Fruit fly (Drosophila melanogaster) whole organism, prepupa: ENCODE measurements around the gene Rab1.

Source experiments
- Blimp-1 ChIP-seq: fragments of 200-800 bp; sonication (Bioruptor generic); optimal IDR thresholded peaks from 3 replicates; lab custom pipeline; 2017; ENCODE audit warnings: missing biosample characterization, missing genetic modification characterization, mild to moderate bottlenecking, moderate library complexity, missing genetic modification reagents
- CG10631 ChIP-seq: fragments of 200-800 bp; sonication (Bioruptor generic); optimal IDR thresholded peaks from 2 replicates; lab custom pipeline; 2016; ENCODE audit warnings: missing biosample characterization, missing genetic modification characterization
- CG11294 ChIP-seq: fragments of 200-800 bp; sonication (Bioruptor generic); IDR thresholded peaks from 2 replicates; pipeline ENCODE4 v1.3.6; 2022; ENCODE audit warnings: missing biosample characterization, missing genetic modification characterization
- CG1621 ChIP-seq: fragments of 200-800 bp; sonication (Bioruptor generic); optimal IDR thresholded peaks from 3 replicates; lab custom pipeline; 2018; ENCODE audit warnings: missing biosample characterization, mild to moderate bottlenecking, missing genetic modification characterization
- CG3032 ChIP-seq: fragments of 200-800 bp; optimal IDR thresholded peaks from 2 replicates; lab custom pipeline; 2019; ENCODE audit warnings: missing biosample characterization, mild to moderate bottlenecking, missing genetic modification characterization, moderate library complexity
- CG31627 ChIP-seq: fragments of 200-800 bp; sonication (Bioruptor generic); optimal IDR thresholded peaks from 3 replicates; lab custom pipeline; 2016; ENCODE audit warnings: missing biosample characterization, missing genetic modification characterization
- CG32006 ChIP-seq: fragments of 200-800 bp; sonication (Bioruptor generic); optimal IDR thresholded peaks from 3 replicates; lab custom pipeline; 2017; ENCODE audit warnings: missing biosample characterization, mild to moderate bottlenecking, missing genetic modification characterization
- CG34406 ChIP-seq: fragments of 200-800 bp; sonication (Bioruptor generic); optimal IDR thresholded peaks from 3 replicates; lab custom pipeline; 2016; ENCODE audit warnings: missing biosample characterization, missing genetic modification characterization
- CG3919 ChIP-seq: fragments of 200-800 bp; sonication (Bioruptor generic); optimal IDR thresholded peaks from 3 replicates; lab custom pipeline; 2016; ENCODE audit warnings: missing biosample characterization, missing genetic modification characterization
- CG6276 ChIP-seq: fragments of 200-800 bp; sonication (Bioruptor generic); optimal IDR thresholded peaks from 2 replicates; lab custom pipeline; 2017; ENCODE audit warnings: missing biosample characterization, mild to moderate bottlenecking, missing genetic modification characterization
- CG6792 ChIP-seq: fragments of 200-800 bp; sonication (Bioruptor generic); optimal IDR thresholded peaks from 3 replicates; lab custom pipeline; 2016; ENCODE audit warnings: missing biosample characterization, missing genetic modification characterization
- CG6808 ChIP-seq: fragments of 200-800 bp; sonication (Bioruptor generic); optimal IDR thresholded peaks from 3 replicates; lab custom pipeline; 2017; ENCODE audit warnings: missing biosample characterization, missing genetic modification characterization, mild to moderate bottlenecking, moderate library complexity, missing genetic modification reagents
- CG6854 ChIP-seq: fragments of 200-800 bp; sonication (Bioruptor generic); optimal IDR thresholded peaks from 2 replicates; lab custom pipeline; 2017; ENCODE audit warnings: missing biosample characterization, mild to moderate bottlenecking, missing genetic modification characterization
- CG7368 ChIP-seq: fragments of 200-800 bp; sonication (Bioruptor generic); optimal IDR thresholded peaks from 3 replicates; lab custom pipeline; 2016; ENCODE audit warnings: missing biosample characterization, missing genetic modification characterization
- CG8319 ChIP-seq: fragments of 200-800 bp; sonication (Bioruptor generic); optimal IDR thresholded peaks from 3 replicates; lab custom pipeline; 2016; ENCODE audit warnings: missing biosample characterization, missing genetic modification characterization
- CG9139 ChIP-seq: fragments of 200-800 bp; sonication (Bioruptor generic); optimal IDR thresholded peaks from 3 replicates; lab custom pipeline; 2017; ENCODE audit warnings: missing biosample characterization, mild to moderate bottlenecking, missing genetic modification characterization
- Eip75B ChIP-seq: fragments of 200-800 bp; sonication (Bioruptor generic); optimal IDR thresholded peaks from 3 replicates; lab custom pipeline; 2016; ENCODE audit warnings: missing biosample characterization, missing genetic modification characterization
- Eip78C ChIP-seq: fragments of 200-800 bp; sonication (Bioruptor generic); peaks from one replicate; lab custom pipeline; 2016; ENCODE audit warnings: missing biosample characterization, missing genetic modification characterization
- Eip93F ChIP-seq: fragments of 200-800 bp; sonication (Bioruptor generic); optimal IDR thresholded peaks from 2 replicates; lab custom pipeline; 2016; ENCODE audit warnings: missing biosample characterization, mild to moderate bottlenecking, missing genetic modification characterization
- Ets21C ChIP-seq: fragments of 200-800 bp; sonication (Bioruptor generic); optimal IDR thresholded peaks from 3 replicates; lab custom pipeline; 2016; ENCODE audit warnings: missing biosample characterization, missing genetic modification characterization
- Gug ChIP-seq: fragments of 200-800 bp; sonication (Bioruptor generic); IDR thresholded peaks from 2 replicates; pipeline ENCODE4 v1.3.6; 2022; ENCODE audit warnings: missing biosample characterization, missing genetic modification characterization
- Hr38 ChIP-seq: sonication (Bioruptor generic); optimal IDR thresholded peaks from 2 replicates; lab custom pipeline; 2016; ENCODE audit warnings: missing biosample characterization, missing genetic modification characterization
- Hr39 ChIP-seq: fragments of 200-800 bp; sonication (Bioruptor generic); optimal IDR thresholded peaks from 2 replicates; lab custom pipeline; 2016; ENCODE audit warnings: missing biosample characterization, missing genetic modification characterization
- Hr4 ChIP-seq: fragments of 200-800 bp; sonication (Bioruptor generic); optimal IDR thresholded peaks from 3 replicates; lab custom pipeline; 2016; ENCODE audit warnings: missing biosample characterization, missing genetic modification characterization
- Lpt ChIP-seq: fragments of 200-800 bp; sonication (Bioruptor generic); optimal IDR thresholded peaks from 3 replicates; lab custom pipeline; 2016; ENCODE audit warnings: missing biosample characterization, missing genetic modification characterization
- OdsH ChIP-seq: fragments of 200-800 bp; sonication (Bioruptor generic); optimal IDR thresholded peaks from 3 replicates; lab custom pipeline; 2016; ENCODE audit warnings: missing biosample characterization, missing genetic modification characterization
- Sox102F ChIP-seq: fragments of 200-800 bp; sonication (Bioruptor generic); optimal IDR thresholded peaks from 2 replicates; lab custom pipeline; 2016; ENCODE audit warnings: missing biosample characterization, mild to moderate bottlenecking, missing genetic modification characterization
- Sox14 ChIP-seq: fragments of 200-800 bp; sonication (Bioruptor generic); optimal IDR thresholded peaks from 3 replicates; lab custom pipeline; 2016; ENCODE audit warnings: missing biosample characterization, missing genetic modification characterization
- Sox15 ChIP-seq: fragments of 200-800 bp; sonication (Bioruptor generic); optimal IDR thresholded peaks from 3 replicates; lab custom pipeline; 2016; ENCODE audit warnings: missing biosample characterization, missing genetic modification characterization
- achi ChIP-seq: fragments of 200-800 bp; sonication (Bioruptor generic); optimal IDR thresholded peaks from 3 replicates; lab custom pipeline; 2016; ENCODE audit warnings: missing biosample characterization, missing genetic modification characterization
- acj6 ChIP-seq: fragments of 200-800 bp; sonication (Bioruptor generic); optimal IDR thresholded peaks from 3 replicates; lab custom pipeline; 2016; ENCODE audit warnings: missing biosample characterization, missing genetic modification characterization
- cyc ChIP-seq: fragments of 200-800 bp; sonication (Bioruptor generic); optimal IDR thresholded peaks from 3 replicates; lab custom pipeline; 2016; ENCODE audit warnings: missing biosample characterization, missing genetic modification characterization
- dsx ChIP-seq: fragments of 200-800 bp; optimal IDR thresholded peaks from 3 replicates; lab custom pipeline; 2019; ENCODE audit warnings: missing biosample characterization, mild to moderate bottlenecking, missing genetic modification characterization, moderate library complexity; ENCODE audit not compliant: poor library complexity, severe bottlenecking
- eg ChIP-seq: fragments of 200-800 bp; sonication (Bioruptor generic); IDR thresholded peaks from 3 replicates; pipeline ENCODE4 v1.3.6; 2022; ENCODE audit warnings: missing biosample characterization, missing genetic modification characterization
- esn ChIP-seq: fragments of 200-800 bp; sonication (Bioruptor generic); optimal IDR thresholded peaks from 2 replicates; lab custom pipeline; 2016; ENCODE audit warnings: missing biosample characterization, mild to moderate bottlenecking, missing genetic modification characterization, moderate library complexity
- fd59A ChIP-seq: fragments of 200-800 bp; sonication (Bioruptor generic); optimal IDR thresholded peaks from 2 replicates; lab custom pipeline; 2017; ENCODE audit warnings: missing biosample characterization, mild to moderate bottlenecking, missing genetic modification characterization, missing genetic modification reagents
- fd85E ChIP-seq: fragments of 200-800 bp; sonication (Bioruptor generic); optimal IDR thresholded peaks from 3 replicates; lab custom pipeline; 2016; ENCODE audit warnings: missing biosample characterization, missing genetic modification characterization
- fkh ChIP-seq: fragments of 200-800 bp; sonication (Bioruptor generic); optimal IDR thresholded peaks from 3 replicates; lab custom pipeline; 2017; ENCODE audit warnings: missing biosample characterization, mild to moderate bottlenecking, missing genetic modification characterization, moderate library complexity
- lz ChIP-seq: fragments of 200-800 bp; sonication (Bioruptor generic); optimal IDR thresholded peaks from 3 replicates; lab custom pipeline; 2016; ENCODE audit warnings: missing biosample characterization, missing genetic modification characterization
- net ChIP-seq: fragments of 200-800 bp; sonication (Bioruptor generic); optimal IDR thresholded peaks from 3 replicates; lab custom pipeline; 2016; ENCODE audit warnings: missing biosample characterization, missing genetic modification characterization
- pdm3 ChIP-seq: fragments of 200-800 bp; sonication (Bioruptor generic); optimal IDR thresholded peaks from 3 replicates; lab custom pipeline; 2016; ENCODE audit warnings: missing biosample characterization, missing genetic modification characterization
- spab ChIP-seq: fragments of 200-800 bp; sonication (Bioruptor generic); optimal IDR thresholded peaks from 2 replicates; lab custom pipeline; 2017; ENCODE audit warnings: missing biosample characterization, mild to moderate bottlenecking, missing genetic modification characterization, missing genetic modification reagents
- ss ChIP-seq, 2 experiments: fragments of 200-800 bp; sonication (Bioruptor generic); optimal IDR thresholded peaks; 2 replicates in 1 of 2; 3 replicates in 1 of 2; lab custom pipeline; 2017 to 2018; ENCODE audit warnings: mild to moderate bottlenecking in 2 of 2, missing biosample characterization in 2 of 2, missing genetic modification characterization in 2 of 2, moderate library complexity in 1 of 2
- svp ChIP-seq: fragments of 200-800 bp; sonication (Bioruptor generic); peaks from one replicate; lab custom pipeline; 2016; ENCODE audit warnings: missing biosample characterization, missing genetic modification characterization
- topi ChIP-seq: fragments of 200-800 bp; sonication (Bioruptor generic); optimal IDR thresholded peaks from 3 replicates; lab custom pipeline; 2016; ENCODE audit warnings: missing biosample characterization, missing genetic modification characterization
- vri ChIP-seq: fragments of 200-800 bp; sonication (Bioruptor generic); optimal IDR thresholded peaks from 3 replicates; lab custom pipeline; 2016; ENCODE audit warnings: missing biosample characterization, mild to moderate bottlenecking, missing genetic modification characterization

Rab1 gene

dm6 chr3R:21268873-21269272 is at the start of gene Rab1:
Rab1 (minus strand) TSS chr3R:21269060.
- TF ChIP-seq pdm3 (GFP tag; lab: Kevin White, UChicago) = peak; percentile 51
- peak; percentile 8 for TF ChIP-seq Sox15 (GFP tag; lab: Kevin White, UChicago)
- peak; percentile 30 for TF ChIP-seq CG6792 (GFP tag; lab: Kevin White, UChicago)
- TF ChIP-seq Lpt (GFP tag; lab: Kevin White, UChicago) = no peak
- TF ChIP-seq CG7368 = peak; percentile 5
- peak; percentile 39 for TF ChIP-seq CG34406 (GFP tag; lab: Kevin White, UChicago)
- peak; percentile 38 for TF ChIP-seq lz (GFP tag; lab: Kevin White, UChicago)
- peak; percentile 44 for TF ChIP-seq topi (GFP tag; lab: Kevin White, UChicago)
- peak; percentile 7 for TF ChIP-seq CG9139
- peak; percentile 31 for TF ChIP-seq CG10631 (GFP tag; lab: Kevin White, UChicago)
- peak; percentile 42 for TF ChIP-seq CG6854
- peak; percentile 29 for TF ChIP-seq CG8319
- peak; percentile 33 for TF ChIP-seq Hr39 (GFP tag; lab: Kevin White, UChicago)
- TF ChIP-seq Sox14 = peak; percentile 89
- TF ChIP-seq CG1621 (tag; lab: Kevin White, UChicago) = peak; percentile 66
- TF ChIP-seq CG6808 (GFP tag; lab: Kevin White, UChicago) = peak; percentile 19
- TF ChIP-seq Hr4 = peak; percentile 13
- no peak for TF ChIP-seq Ets21C
- peak; percentile 41 for TF ChIP-seq Eip75B (GFP tag; lab: Kevin White, UChicago)
- peak; percentile 36 for TF ChIP-seq acj6 (GFP tag; lab: Kevin White, UChicago)
- TF ChIP-seq dsx = no peak
- TF ChIP-seq achi (GFP tag; lab: Kevin White, UChicago) = peak; percentile 45
- TF ChIP-seq fkh = peak; percentile 63
- no peak for TF ChIP-seq OdsH
- TF ChIP-seq net (GFP tag; lab: Kevin White, UChicago) = peak; percentile 26
- TF ChIP-seq esn (GFP tag; lab: Kevin White, UChicago) = peak; percentile 59
- TF ChIP-seq CG3919 (GFP tag; lab: Kevin White, UChicago) = peak; percentile 59
- no peak for TF ChIP-seq CG11294
- no peak for TF ChIP-seq Gug (GFP tag; lab: Robert Waterston, UW)
- peak; percentile 31 for TF ChIP-seq CG31627
- no peak for TF ChIP-seq fd59A (GFP tag; lab: Kevin White, UChicago)
- peak; percentile 59 for TF ChIP-seq Blimp-1 (GFP tag; lab: Kevin White, UChicago)
- peak; percentile 44 for TF ChIP-seq Sox102F (GFP tag; lab: Kevin White, UChicago)
- TF ChIP-seq Eip78C (GFP tag; lab: Kevin White, UChicago) = peak; percentile 83
- peak; percentile 44 for TF ChIP-seq cyc (GFP tag; lab: Kevin White, UChicago)
- peak; percentile 63 for TF ChIP-seq vri
- TF ChIP-seq ss (GFP tag; optimal IDR thresholded peaks at IDR 0.05; lab: Kevin White, UChicago) = peak in 1 of 2 experiments; percentile 43
- TF ChIP-seq svp (GFP tag; lab: Kevin White, UChicago) = peak; percentile 97
- TF ChIP-seq eg (GFP tag; lab: Robert Waterston, UW) = 0 out of 3 replicates have a peak, but pooled peaks have one; percentile 28
- no peak for TF ChIP-seq fd85E (GFP tag; lab: Kevin White, UChicago)
- no peak for TF ChIP-seq Hr38
- TF ChIP-seq CG3032 (tag; lab: Kevin White, UChicago) = peak; percentile 20

DNA sequence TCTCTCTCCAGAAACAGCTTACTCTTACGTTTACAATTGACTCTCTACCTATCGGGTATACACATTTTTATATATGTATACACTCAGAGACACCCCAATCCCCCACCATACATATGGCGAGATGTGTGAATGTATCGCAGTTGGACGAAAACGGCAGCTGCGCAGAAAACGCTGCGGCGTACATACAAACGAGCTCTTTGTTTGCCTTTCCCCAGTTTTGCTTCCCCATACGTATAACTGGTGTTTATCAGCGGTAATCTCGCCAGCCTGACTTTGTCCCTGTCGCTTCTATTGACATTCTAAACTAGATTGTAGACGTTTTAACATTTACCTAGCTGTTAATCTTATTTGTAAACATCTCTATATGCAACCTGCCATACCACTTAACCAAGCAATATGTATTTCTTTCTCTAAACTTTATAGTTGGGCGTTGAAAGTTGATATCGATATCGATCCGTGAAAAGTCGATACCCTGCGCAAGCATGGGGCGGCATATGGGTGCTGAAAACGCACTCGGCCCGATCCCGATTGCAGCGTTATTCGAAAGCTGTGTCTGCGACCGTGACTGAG is 28.6 kb upstream of the Rab1 start:
- TF ChIP-seq Sox15 (GFP tag; lab: Kevin White, UChicago) (no peak), svp (GFP tag; lab: Kevin White, UChicago) (peak; percentile 78), CG6808 (GFP tag; lab: Kevin White, UChicago) (peak; percentile 24), Eip75B (GFP tag; lab: Kevin White, UChicago) (no peak), CG34406 (GFP tag; lab: Kevin White, UChicago) (peak; percentile 13), acj6 (GFP tag; lab: Kevin White, UChicago) (peak; percentile 14), vri (peak; percentile 93), dsx (peak; percentile 9), Lpt (GFP tag; lab: Kevin White, UChicago) (peak; percentile 40), Eip93F (GFP tag; lab: Kevin White, UChicago) (peak; percentile 20), CG10631 (GFP tag; lab: Kevin White, UChicago) (peak; percentile 33), ss (GFP tag; optimal IDR thresholded peaks at IDR 0.05; lab: Kevin White, UChicago) (peak in 1 of 2 experiments; percentile 34), CG6854 (peak; percentile 46), achi (GFP tag; lab: Kevin White, UChicago) (no peak), Sox14 (peak; percentile 86), CG9139 (peak; percentile 55), cyc (GFP tag; lab: Kevin White, UChicago) (no peak), Sox102F (GFP tag; lab: Kevin White, UChicago) (no peak), CG6276 (peak; percentile 40), net (GFP tag; lab: Kevin White, UChicago) (peak; percentile 33), CG32006 (GFP tag; lab: Kevin White, UChicago) (peak; percentile 19), CG3032 (tag; lab: Kevin White, UChicago) (peak; percentile 14), spab (GFP tag; lab: Kevin White, UChicago) (no peak), CG31627 (no peak), Eip78C (GFP tag; lab: Kevin White, UChicago) (peak; percentile 78), CG3919 (GFP tag; lab: Kevin White, UChicago) (peak; percentile 45), fkh (peak; percentile 99), lz (GFP tag; lab: Kevin White, UChicago) (no peak)
